Worm (Caenorhabditis elegans) whole organism, L4/young adult: ENCODE results near the gene cest-19.

ENCODE experiments used
- W03F9.2 ChIP-seq: fragments of 150-350 bp; optimal IDR thresholded peaks from 2 replicates; lab custom pipeline; 2014; ENCODE audit warnings: missing biosample characterization, missing genetic modification characterization
- dao-5 ChIP-seq: sonication (generic microtip); optimal IDR thresholded peaks from 2 replicates; lab custom pipeline; 2016; ENCODE audit warnings: missing genotype, missing genetic modification characterization, moderate library complexity, missing compliant biosample characterization
- him-1 ChIP-seq: sonication (generic microtip); optimal IDR thresholded peaks from 2 replicates; lab custom pipeline; 2016; ENCODE audit warnings: missing genotype, missing genetic modification reagents, missing genetic modification characterization, missing compliant biosample characterization

The cest-19 gene

ce11 chrX:7028836-7029235 lies 7.0 kb downstream of the cest-19 start, which contains the start of gene flp-26:
TSS of gene flp-26 (plus strand) at chrX:7029136.
- TF ChIP-seq him-1 (tag; lab: Kevin White, UChicago), result no peak
- TF ChIP-seq dao-5 (tag; lab: Kevin White, UChicago), result no peak
- no peak for TF ChIP-seq W03F9.2 (tag; lab: Kevin White, UChicago)

- no peak for TF ChIP-seq him-1 (tag; lab: Kevin White, UChicago)
- no peak for TF ChIP-seq W03F9.2 (tag; lab: Kevin White, UChicago)
- no peak for TF ChIP-seq dao-5 (tag; lab: Kevin White, UChicago)
These were observed 16.1 kb downstream of the cest-19 start, which contains the start of gene cah-5 for ce11 chrX:7019733-7020132. TSS of gene cah-5 (plus strand) at chrX:7020033.

ce11 chrX:7005919-7006318 lies 29.9 kb downstream of the cest-19 start:
- no peak for TF ChIP-seq him-1 (tag; lab: Kevin White, UChicago)
- TF ChIP-seq dao-5 (tag; lab: Kevin White, UChicago), result no peak
- no peak for TF ChIP-seq W03F9.2 (tag; lab: Kevin White, UChicago)

- TF ChIP-seq him-1 (tag; lab: Kevin White, UChicago) (no peak), W03F9.2 (tag; lab: Kevin White, UChicago) (no peak), dao-5 (tag; lab: Kevin White, UChicago) (no peak)
These were observed 30.4 kb downstream of the cest-19 start, which contains the start of gene tyra-2 for ce11 chrX:7005475-7005874. TSS of gene tyra-2 (minus strand) at chrX:7005575.

- TF ChIP-seq him-1 (tag; lab: Kevin White, UChicago), result no peak
- TF ChIP-seq W03F9.2 (tag; lab: Kevin White, UChicago), result no peak
- no peak for TF ChIP-seq dao-5 (tag; lab: Kevin White, UChicago)
These were observed 33.9 kb downstream of the cest-19 start for ce11 chrX:7001933-7002332.

- TF ChIP-seq W03F9.2 (tag; lab: Kevin White, UChicago) (no peak), him-1 (tag; lab: Kevin White, UChicago) (no peak), dao-5 (tag; lab: Kevin White, UChicago) (no peak)
These were observed 39.4 kb downstream of the cest-19 start, which contains the start of the genes F01E11.20 and tsp-16 for ce11 chrX:6996448-6996847. TSS of gene F01E11.20 (minus strand) at chrX:6996548. TSS of gene tsp-16 (minus strand) at chrX:6996620.

ce11 chrX:6991427-6991826 lies 44.4 kb downstream of the cest-19 start, which contains the start of gene ugt-57:
TSS of gene ugt-57 (plus strand) at chrX:6991727.
- no peak for TF ChIP-seq him-1 (tag; lab: Kevin White, UChicago)
- TF ChIP-seq dao-5 (tag; lab: Kevin White, UChicago), result no peak
- TF ChIP-seq W03F9.2 (tag; lab: Kevin White, UChicago), result no peak

- no peak for TF ChIP-seq dao-5 (tag; lab: Kevin White, UChicago)
- TF ChIP-seq W03F9.2 (tag; lab: Kevin White, UChicago), result no peak
- TF ChIP-seq him-1 (tag; lab: Kevin White, UChicago), result no peak
These were observed 46.5 kb downstream of the cest-19 start, which contains the start of gene F01E11.18 for ce11 chrX:6989342-6989741. TSS of gene F01E11.18 (plus strand) at chrX:6989642.

ce11 chrX:6988212-6988611 lies 47.6 kb downstream of the cest-19 start:
- no peak for TF ChIP-seq him-1 (tag; lab: Kevin White, UChicago)
